Fruit fly (Drosophila melanogaster) whole organism, embryonic: Measurements from ENCODE around the gene Mlp84B.

ENCODE experiments used
- Abd-B ChIP-seq: fragments of 200-800 bp; sonication (Bioruptor generic); optimal IDR thresholded peaks from 2 replicates; lab custom pipeline; 2018; ENCODE audit warnings: missing biosample characterization, mild to moderate bottlenecking, missing genetic modification characterization, moderate library complexity
- Bgb ChIP-seq: fragments of 200-800 bp; sonication (Bioruptor generic); IDR thresholded peaks from 2 replicates; pipeline ENCODE4 v1.3.6; 2022; ENCODE audit warnings: missing biosample characterization, missing genetic modification characterization; ENCODE audit not compliant: partially characterized antibody
- CG12071 ChIP-seq: fragments of 200-800 bp; sonication (Bioruptor generic); optimal IDR thresholded peaks from 3 replicates; lab custom pipeline; 2018; ENCODE audit warnings: missing biosample characterization, mild to moderate bottlenecking, missing genetic modification characterization
- CG12104 ChIP-seq: fragments of 200-800 bp; sonication (Bioruptor generic); optimal IDR thresholded peaks from 3 replicates; lab custom pipeline; 2016; ENCODE audit warnings: missing biosample characterization, missing genetic modification characterization
- CG12769 ChIP-seq: fragments of 200-800 bp; sonication (Bioruptor generic); optimal IDR thresholded peaks from 2 replicates; lab custom pipeline; 2019; ENCODE audit warnings: missing biosample characterization, mild to moderate bottlenecking, missing genetic modification characterization, moderate library complexity
- CG13424 ChIP-seq: fragments of 200-800 bp; sonication (Bioruptor generic); optimal IDR thresholded peaks from 2 replicates; lab custom pipeline; 2019; ENCODE audit warnings: missing biosample characterization, mild to moderate bottlenecking, missing genetic modification characterization, moderate library complexity
- CG15011 ChIP-seq: fragments of 200-800 bp; sonication (Bioruptor generic); optimal IDR thresholded peaks from 3 replicates; lab custom pipeline; 2018; ENCODE audit warnings: missing biosample characterization, mild to moderate bottlenecking, missing genetic modification characterization
- CG1647 ChIP-seq: fragments of 200-800 bp; sonication (Bioruptor generic); optimal IDR thresholded peaks from 3 replicates; lab custom pipeline; 2016; ENCODE audit warnings: missing biosample characterization, missing genetic modification characterization
- CG17912 ChIP-seq: fragments of 200-800 bp; sonication (Bioruptor generic); optimal IDR thresholded peaks from 2 replicates; lab custom pipeline; 2018; ENCODE audit warnings: missing biosample characterization, mild to moderate bottlenecking, missing genetic modification characterization
- CG4404 ChIP-seq: fragments of 200-800 bp; sonication (Bioruptor generic); IDR thresholded peaks from 2 replicates; pipeline ENCODE4 v1.3.6; 2022; ENCODE audit warnings: missing biosample characterization, missing genetic modification characterization
- CG4424 ChIP-seq: fragments of 200-800 bp; sonication (Bioruptor generic); optimal IDR thresholded peaks from 3 replicates; lab custom pipeline; 2016; ENCODE audit warnings: missing biosample characterization, missing genetic modification characterization
- CG5180 ChIP-seq: fragments of 200-800 bp; sonication (Bioruptor generic); optimal IDR thresholded peaks from 3 replicates; lab custom pipeline; 2017; ENCODE audit warnings: missing biosample characterization, missing genetic modification characterization, mild to moderate bottlenecking, moderate library complexity, missing genetic modification reagents
- CG5953 ChIP-seq: fragments of 200-800 bp; sonication (Bioruptor generic); IDR thresholded peaks from 2 replicates; pipeline ENCODE4 v1.3.6; 2022; ENCODE audit warnings: missing biosample characterization, missing genetic modification characterization
- CG6854 ChIP-seq: fragments of 200-800 bp; sonication (Bioruptor generic); optimal IDR thresholded peaks from 3 replicates; lab custom pipeline; 2017; ENCODE audit warnings: missing biosample characterization, mild to moderate bottlenecking, missing genetic modification characterization
- CG7357 ChIP-seq: fragments of 200-800 bp; sonication (Bioruptor generic); IDR thresholded peaks from 3 replicates; pipeline ENCODE4 v1.3.6; 2022; ENCODE audit warnings: missing biosample characterization, missing genetic modification characterization
- CG8944 ChIP-seq: fragments of 200-800 bp; sonication (Bioruptor generic); optimal IDR thresholded peaks from 3 replicates; lab custom pipeline; 2016; ENCODE audit warnings: missing biosample characterization, missing genetic modification characterization
- CkIIα-i1 ChIP-seq: fragments of 200-800 bp; sonication (Bioruptor generic); IDR thresholded peaks from 2 replicates; pipeline ENCODE4 v1.3.6; 2022; ENCODE audit warnings: missing biosample characterization, missing genetic modification characterization
- Dbx ChIP-seq: fragments of 200-800 bp; sonication (Bioruptor generic); IDR thresholded peaks from 3 replicates; pipeline ENCODE4 v1.3.6; 2022; ENCODE audit warnings: missing biosample characterization, missing genetic modification characterization
- Doc3 ChIP-seq: fragments of 200-800 bp; sonication (Bioruptor generic); IDR thresholded peaks from 3 replicates; pipeline ENCODE4 v1.3.6; 2022; ENCODE audit warnings: missing biosample characterization, missing genetic modification characterization; ENCODE audit not compliant: partially characterized antibody
- ERR ChIP-seq: fragments of 200-800 bp; sonication (Bioruptor generic); optimal IDR thresholded peaks from 2 replicates; lab custom pipeline; 2016; ENCODE audit warnings: missing biosample characterization, missing genetic modification characterization
- HLH4C ChIP-seq: fragments of 200-800 bp; sonication (Bioruptor generic); IDR thresholded peaks from 3 replicates; pipeline ENCODE4 v1.3.6; 2022; ENCODE audit warnings: missing biosample characterization, missing genetic modification characterization; ENCODE audit not compliant: partially characterized antibody
- HmgD ChIP-seq: fragments of 200-800 bp; sonication (Bioruptor generic); optimal IDR thresholded peaks from 3 replicates; lab custom pipeline; 2016; ENCODE audit warnings: missing biosample characterization, missing genetic modification characterization
- Kr ChIP-seq: fragments of 200-800 bp; sonication (Bioruptor generic); optimal IDR thresholded peaks from 2 replicates; lab custom pipeline; 2017; ENCODE audit warnings: missing biosample characterization, mild to moderate bottlenecking, missing genetic modification characterization
- NFAT ChIP-seq: fragments of 200-800 bp; sonication (Bioruptor generic); IDR thresholded peaks from 2 replicates; pipeline ENCODE4 v1.3.6; 2022; ENCODE audit warnings: missing biosample characterization, missing genetic modification characterization
- Neu2 ChIP-seq: fragments of 200-800 bp; sonication (Bioruptor generic); optimal IDR thresholded peaks from 3 replicates; lab custom pipeline; 2016; ENCODE audit warnings: missing biosample characterization, missing genetic modification characterization, borderline replicate concordance
- Spps ChIP-seq: fragments of 200-800 bp; sonication (Bioruptor generic); optimal IDR thresholded peaks from 2 replicates; lab custom pipeline; 2018; ENCODE audit warnings: missing biosample characterization, mild to moderate bottlenecking, missing genetic modification characterization
- Stat92E ChIP-seq, 3 experiments: fragments of >200 bp in 2 of 3; fragments of 200-800 bp in 1 of 3; sonication (Bioruptor generic) in 1 of 3; optimal IDR thresholded peaks; 2 replicates each; lab custom pipeline; 2017 to 2019; ENCODE audit warnings: missing biosample characterization in 3 of 3, missing genetic modification characterization in 3 of 3, mild to moderate bottlenecking in 1 of 3, moderate library complexity in 1 of 3
- ab ChIP-seq: fragments of 200-800 bp; sonication (Bioruptor generic); optimal IDR thresholded peaks from 2 replicates; lab custom pipeline; 2016; ENCODE audit warnings: missing biosample characterization, missing genetic modification characterization
- ato ChIP-seq: fragments of 200-800 bp; sonication (Bioruptor generic); IDR thresholded peaks from 2 replicates; pipeline ENCODE4 v1.3.6; 2022; ENCODE audit warnings: missing biosample characterization, missing genetic modification characterization; ENCODE audit not compliant: partially characterized antibody
- chinmo ChIP-seq: fragments of 200-800 bp; sonication (Bioruptor generic); IDR thresholded peaks from 4 replicates; pipeline ENCODE4 v1.3.6; 2022; ENCODE audit warnings: missing biosample characterization, missing genetic modification characterization; ENCODE audit not compliant: partially characterized antibody
- corto ChIP-seq: fragments of 200-800 bp; sonication (Bioruptor generic); optimal IDR thresholded peaks from 2 replicates; lab custom pipeline; 2016; ENCODE audit warnings: missing biosample characterization, mild to moderate bottlenecking, missing genetic modification characterization, moderate library complexity
- danr ChIP-seq: fragments of 200-800 bp; sonication (Bioruptor generic); IDR thresholded peaks from 2 replicates; pipeline ENCODE4 v1.3.6; 2022; ENCODE audit warnings: missing biosample characterization, missing genetic modification characterization
- dmrt11E ChIP-seq: fragments of 200-800 bp; sonication (Bioruptor generic); optimal IDR thresholded peaks from 3 replicates; lab custom pipeline; 2018; ENCODE audit warnings: missing biosample characterization, mild to moderate bottlenecking, missing genetic modification characterization, moderate library complexity
- fd3F ChIP-seq: fragments of 200-800 bp; sonication (Bioruptor generic); optimal IDR thresholded peaks from 2 replicates; lab custom pipeline; 2018; ENCODE audit warnings: missing biosample characterization, mild to moderate bottlenecking, missing genetic modification characterization, moderate library complexity
- fd64A ChIP-seq: fragments of 200-800 bp; sonication (Bioruptor generic); optimal IDR thresholded peaks from 3 replicates; lab custom pipeline; 2018; ENCODE audit warnings: missing biosample characterization, mild to moderate bottlenecking, missing genetic modification characterization
- gce ChIP-seq: fragments of 200-800 bp; sonication (Bioruptor generic); IDR thresholded peaks from 3 replicates; pipeline ENCODE4 v1.3.6; 2022; ENCODE audit warnings: missing biosample characterization, missing genetic modification characterization
- gcm ChIP-seq: fragments of 200-800 bp; sonication (Bioruptor generic); optimal IDR thresholded peaks from 2 replicates; lab custom pipeline; 2019; ENCODE audit warnings: missing biosample characterization, mild to moderate bottlenecking, missing genetic modification characterization, moderate library complexity
- gt ChIP-seq: fragments of 200-800 bp; sonication (Bioruptor generic); IDR thresholded peaks from 2 replicates; pipeline ENCODE4 v1.3.6; 2022; ENCODE audit warnings: missing biosample characterization, missing genetic modification characterization
- hbn ChIP-seq: fragments of 200-800 bp; sonication (Bioruptor generic); IDR thresholded peaks from 2 replicates; pipeline ENCODE4 v1.3.6; 2022; ENCODE audit warnings: missing biosample characterization, missing genetic modification characterization; ENCODE audit not compliant: partially characterized antibody
- her ChIP-seq: fragments of 200-800 bp; sonication (Bioruptor generic); optimal IDR thresholded peaks from 2 replicates; lab custom pipeline; 2016; ENCODE audit warnings: missing biosample characterization, missing genetic modification characterization
- hkb ChIP-seq, 2 experiments: fragments of 200-800 bp in 1 of 2; fragments of >200 bp in 1 of 2; sonication (Bioruptor generic) in 1 of 2; IDR thresholded peaks in 1 of 2; optimal IDR thresholded peaks in 1 of 2; 2 replicates each; pipeline versions ENCODE4 v1.3.6 to Lab custom; 2017 to 2022; ENCODE audit warnings: missing biosample characterization in 1 of 2, missing genetic modification characterization in 1 of 2
- jumu ChIP-seq: fragments of 200-800 bp; sonication (Bioruptor generic); optimal IDR thresholded peaks from 3 replicates; lab custom pipeline; 2016; ENCODE audit warnings: missing biosample characterization, missing genetic modification characterization
- mld ChIP-seq: fragments of 200-800 bp; sonication (Bioruptor generic); IDR thresholded peaks from 3 replicates; pipeline ENCODE4 v1.3.6; 2022; ENCODE audit warnings: missing biosample characterization, missing genetic modification characterization; ENCODE audit not compliant: partially characterized antibody
- onecut ChIP-seq: fragments of 200-800 bp; sonication (Bioruptor generic); IDR thresholded peaks from 2 replicates; pipeline ENCODE4 v1.3.6; 2022; ENCODE audit warnings: missing biosample characterization, missing genetic modification characterization
- prd ChIP-seq, 3 experiments: fragments of >200 bp in 2 of 3; fragments of 200-800 bp in 1 of 3; sonication (Bioruptor generic) in 1 of 3; optimal IDR thresholded peaks in 2 of 3; IDR thresholded peaks in 1 of 3; 2 replicates in 2 of 3; 3 replicates in 1 of 3; pipeline versions ENCODE4 v1.3.6 to Lab custom; 2017 to 2022; ENCODE audit warnings: missing biosample characterization in 1 of 3, missing genetic modification characterization in 1 of 3
- run ChIP-seq: fragments of 200-800 bp; sonication (Bioruptor generic); optimal IDR thresholded peaks from 3 replicates; lab custom pipeline; 2018; ENCODE audit warnings: missing biosample characterization, mild to moderate bottlenecking, missing genetic modification characterization
- sd ChIP-seq: fragments of 200-800 bp; sonication (Bioruptor generic); optimal IDR thresholded peaks from 3 replicates; lab custom pipeline; 2018; ENCODE audit warnings: missing biosample characterization, mild to moderate bottlenecking, missing genetic modification characterization, moderate library complexity
- stc ChIP-seq: fragments of 200-800 bp; sonication (Bioruptor generic); IDR thresholded peaks from 2 replicates; pipeline ENCODE4 v1.3.6; 2022; ENCODE audit warnings: missing biosample characterization, missing genetic modification characterization
- tap ChIP-seq: fragments of 200-800 bp; optimal IDR thresholded peaks from 3 replicates; lab custom pipeline; 2019; ENCODE audit warnings: missing biosample characterization, mild to moderate bottlenecking, missing genetic modification characterization, moderate library complexity

The Mlp84B gene

dm6 chr3R:7081972-7082371, 35.6 kb downstream of the Mlp84B start, which contains the start of gene Dpck (continued):
- TF ChIP-seq Doc3 (GFP tag; lab: Robert Waterston, UW), result no peak
- TF ChIP-seq fd64A (GFP tag; lab: Kevin White, UChicago), result no peak
- TF ChIP-seq fd3F, result no peak
- no peak for TF ChIP-seq Abd-B (GFP tag; lab: Kevin White, UChicago)
- no peak for TF ChIP-seq her (GFP tag; lab: Kevin White, UChicago)
- TF ChIP-seq prd (optimal IDR thresholded peaks at IDR 0.05; lab: Kevin White, UChicago), result no peak
- TF ChIP-seq prd (GFP tag; IDR thresholded peaks at IDR 0.05; lab: Robert Waterston, UW), result no peak
- TF ChIP-seq Spps (tag; lab: Kevin White, UChicago), result no peak
- TF ChIP-seq NFAT (GFP tag; lab: Robert Waterston, UW), result no peak
- peak; percentile 4 for TF ChIP-seq CG12071 (GFP tag; lab: Kevin White, UChicago)
- TF ChIP-seq CG8944 (GFP tag; lab: Kevin White, UChicago), result no peak
- TF ChIP-seq tap (tag; lab: Kevin White, UChicago), result no peak
- no peak for TF ChIP-seq chinmo (GFP tag; lab: Robert Waterston, UW)
- TF ChIP-seq dmrt11E, result no peak
- TF ChIP-seq gce, result no peak
- TF ChIP-seq ato (GFP tag; lab: Robert Waterston, UW), result no peak
- TF ChIP-seq corto (GFP tag; lab: Kevin White, UChicago), result no peak
- 0 out of 2 replicates have a peak, but pooled peaks have one; percentile 13 for TF ChIP-seq onecut (GFP tag; lab: Robert Waterston, UW)
- peak; percentile 9 for TF ChIP-seq sd (tag; lab: Kevin White, UChicago)
- no peak for TF ChIP-seq CG7357 (GFP tag; lab: Robert Waterston, UW)
- TF ChIP-seq danr (GFP tag; lab: Robert Waterston, UW), result no peak
- TF ChIP-seq CG6854 (GFP tag; lab: Kevin White, UChicago), result peak; percentile 1
- no peak for TF ChIP-seq run (tag; lab: Kevin White, UChicago)
- peak; percentile 9 for TF ChIP-seq gcm (GFP tag; lab: Kevin White, UChicago)
- no peak for TF ChIP-seq stc
- no peak for TF ChIP-seq Neu2
- TF ChIP-seq HLH4C, result no peak
- no peak for TF ChIP-seq CG5180
- TF ChIP-seq hkb (optimal IDR thresholded peaks at IDR 0.05; lab: Kevin White, UChicago), result no peak
- TF ChIP-seq hkb (GFP tag; IDR thresholded peaks at IDR 0.05; lab: Robert Waterston, UW), result 0 out of 2 replicates have a peak, but pooled peaks have one; percentile 21
- TF ChIP-seq CG15011 (GFP tag; lab: Kevin White, UChicago), result no peak
- TF ChIP-seq CG4404 (GFP tag; lab: Robert Waterston, UW), result no peak
- no peak for TF ChIP-seq CG12104 (GFP tag; lab: Kevin White, UChicago)
- TF ChIP-seq CkIIα-i1 (GFP tag; lab: Robert Waterston, UW), result no peak
- no peak for TF ChIP-seq HmgD
- TF ChIP-seq jumu (GFP tag; lab: Kevin White, UChicago), result no peak
- TF ChIP-seq Bgb, result no peak; the same call in 1 of the 2 replicates
- TF ChIP-seq CG5953 (GFP tag; lab: Robert Waterston, UW), result no peak
- no peak for TF ChIP-seq gt (GFP tag; lab: Robert Waterston, UW)
- no peak for TF ChIP-seq CG17912 (GFP tag; lab: Kevin White, UChicago)
- TF ChIP-seq mld (GFP tag; lab: Robert Waterston, UW), result no peak
- TF ChIP-seq CG12769 (tag; lab: Kevin White, UChicago), result no peak
- TF ChIP-seq ab (GFP tag; lab: Kevin White, UChicago), result no peak
- peak; percentile 30 for TF ChIP-seq CG4424 (GFP tag; lab: Kevin White, UChicago)
- TF ChIP-seq Dbx, result no peak
- TF ChIP-seq hbn (GFP tag; lab: Robert Waterston, UW), result peak; percentile 36; the same call in 1 of the 2 replicates
- no peak for TF ChIP-seq CG1647
- peak; percentile 30 for TF ChIP-seq CG13424 (tag; lab: Kevin White, UChicago)
- no peak for TF ChIP-seq Kr (GFP tag; lab: Kevin White, UChicago)
- no peak for TF ChIP-seq ERR (GFP tag; lab: Kevin White, UChicago)
- TF ChIP-seq Stat92E (GFP tag; optimal IDR thresholded peaks at IDR 0.05; lab: Kevin White, UChicago), result no peak
